Worm (Caenorhabditis elegans) whole organism, late embryonic: ENCODE measurements around the gene evl-14.

Experiments used
- Y22D7AL.16 ChIP-seq: sonication (generic microtip); optimal IDR thresholded peaks from 2 replicates; lab custom pipeline; 2016; ENCODE audit warnings: missing genetic modification characterization, missing compliant biosample characterization
- ahr-1 ChIP-seq: sonication (generic microtip); optimal IDR thresholded peaks from 2 replicates; lab custom pipeline; 2016; ENCODE audit warnings: missing genetic modification characterization, missing compliant biosample characterization
- ceh-18 ChIP-seq: sonication (generic microtip); optimal IDR thresholded peaks from 2 replicates; lab custom pipeline; 2016; ENCODE audit warnings: missing genetic modification characterization, missing compliant biosample characterization
- ceh-31 ChIP-seq: sonication (generic microtip); optimal IDR thresholded peaks from 2 replicates; lab custom pipeline; 2016; ENCODE audit warnings: missing genetic modification characterization, missing compliant biosample characterization
- ceh-9 ChIP-seq: sonication (generic microtip); optimal IDR thresholded peaks from 2 replicates; lab custom pipeline; 2016; ENCODE audit warnings: mild to moderate bottlenecking, missing genetic modification characterization, inconsistent platforms, missing compliant biosample characterization
- che-1 ChIP-seq: sonication (generic microtip); optimal IDR thresholded peaks from 2 replicates; lab custom pipeline; 2016; ENCODE audit warnings: mild to moderate bottlenecking, missing genetic modification characterization, missing compliant biosample characterization
- dve-1 ChIP-seq: sonication (generic microtip); optimal IDR thresholded peaks from 2 replicates; lab custom pipeline; 2017; ENCODE audit warnings: antibody characterized with exemption, mild to moderate bottlenecking, missing genetic modification characterization, missing compliant biosample characterization
- elt-4 ChIP-seq: sonication (generic microtip); optimal IDR thresholded peaks from 2 replicates; lab custom pipeline; 2016; ENCODE audit warnings: missing genetic modification characterization, missing compliant biosample characterization
- ets-4 ChIP-seq: sonication (generic microtip); optimal IDR thresholded peaks from 2 replicates; lab custom pipeline; 2016; ENCODE audit warnings: missing genetic modification characterization, missing compliant biosample characterization
- fax-1 ChIP-seq: sonication (generic microtip); optimal IDR thresholded peaks from 2 replicates; lab custom pipeline; 2016; ENCODE audit warnings: missing genotype, missing genetic modification characterization, missing compliant biosample characterization
- fkh-10 ChIP-seq: fragments of 150-350 bp; optimal IDR thresholded peaks from 2 replicates; lab custom pipeline; 2014; ENCODE audit warnings: missing biosample characterization, missing genetic modification reagents, missing genetic modification characterization
- hlh-13 ChIP-seq: fragments of 200-800 bp; sonication (Bioruptor generic); optimal IDR thresholded peaks from 2 replicates; lab custom pipeline; 2018; ENCODE audit warnings: mild to moderate bottlenecking, missing genetic modification characterization, missing compliant biosample characterization
- hlh-15 ChIP-seq: sonication (generic microtip); optimal IDR thresholded peaks from 2 replicates; lab custom pipeline; 2016; ENCODE audit warnings: missing genetic modification characterization, missing compliant biosample characterization
- hlh-30 ChIP-seq: sonication (generic microtip); optimal IDR thresholded peaks from 2 replicates; lab custom pipeline; 2017; ENCODE audit warnings: antibody characterized with exemption, missing genetic modification characterization, missing compliant biosample characterization; ENCODE audit not compliant: insufficient read depth
- hlh-6 ChIP-seq: sonication (generic microtip); optimal IDR thresholded peaks from 2 replicates; lab custom pipeline; 2016; ENCODE audit warnings: missing genotype, missing genetic modification characterization, missing compliant biosample characterization
- lim-6 ChIP-seq: sonication (generic microtip); optimal IDR thresholded peaks from 2 replicates; lab custom pipeline; 2016; ENCODE audit warnings: missing genetic modification characterization, missing compliant biosample characterization
- lin-11 ChIP-seq: fragments of 200-800 bp; sonication (Bioruptor generic); optimal IDR thresholded peaks from 2 replicates; lab custom pipeline; 2018; ENCODE audit warnings: mild to moderate bottlenecking, missing genetic modification characterization, missing compliant biosample characterization
- mec-3 ChIP-seq: sonication (generic microtip); optimal IDR thresholded peaks from 2 replicates; lab custom pipeline; 2016; ENCODE audit warnings: borderline replicate concordance, missing genetic modification characterization, missing compliant biosample characterization
- nfya-1 ChIP-seq: sonication (generic microtip); optimal IDR thresholded peaks from 2 replicates; lab custom pipeline; 2017; ENCODE audit warnings: missing genetic modification characterization, mild to moderate bottlenecking, missing compliant biosample characterization, antibody characterized with exemption, moderate library complexity
- odd-2 ChIP-seq: sonication (generic microtip); optimal IDR thresholded peaks from 2 replicates; lab custom pipeline; 2017; ENCODE audit warnings: antibody characterized with exemption, mild to moderate bottlenecking, missing genetic modification characterization, missing compliant biosample characterization
- pat-9 ChIP-seq: fragments of 200-800 bp; sonication (Bioruptor generic); optimal IDR thresholded peaks from 2 replicates; lab custom pipeline; 2018; ENCODE audit warnings: mild to moderate bottlenecking, missing genetic modification characterization, moderate library complexity, missing compliant biosample characterization
- pros-1 ChIP-seq: fragments of 150-350 bp; optimal IDR thresholded peaks from 2 replicates; lab custom pipeline; 2014; ENCODE audit warnings: missing biosample characterization, missing genetic modification reagents, missing genetic modification characterization
- tbx-7 ChIP-seq: sonication (generic microtip); optimal IDR thresholded peaks from 2 replicates; lab custom pipeline; 2016; ENCODE audit warnings: missing genotype, missing genetic modification characterization, missing compliant biosample characterization
- unc-42 ChIP-seq: sonication (generic microtip); optimal IDR thresholded peaks from 2 replicates; lab custom pipeline; 2016; ENCODE audit warnings: missing genotype, missing genetic modification characterization, missing compliant biosample characterization
- unc-55 ChIP-seq: sonication (generic microtip); optimal IDR thresholded peaks from 2 replicates; lab custom pipeline; 2017; ENCODE audit warnings: missing biosample characterization, missing genetic modification reagents, missing genetic modification characterization
- unc-86 ChIP-seq: sonication (generic microtip); optimal IDR thresholded peaks from 2 replicates; lab custom pipeline; 2016; ENCODE audit warnings: missing genetic modification characterization, missing compliant biosample characterization
- ztf-16 ChIP-seq: sonication (generic microtip); optimal IDR thresholded peaks from 2 replicates; lab custom pipeline; 2017; ENCODE audit warnings: missing genetic modification characterization, missing compliant biosample characterization

evl-14 gene

ce11 chrIII:4265892-4266291, 47.0 kb downstream of the evl-14 start:
- TF ChIP-seq hlh-15 (tag; lab: Kevin White, UChicago) (no peak), lin-11 (tag; lab: Kevin White, UChicago) (no peak), ahr-1 (tag; lab: Kevin White, UChicago) (no peak), hlh-30 (tag; lab: Kevin White, UChicago) (no peak), dve-1 (tag; lab: Kevin White, UChicago) (no peak), Y22D7AL.16 (tag; lab: Kevin White, UChicago) (no peak), unc-42 (no peak)
- TF ChIP-seq, all 69 proteins: peak for 0

ce11 chrIII:4263048-4263447, 49.9 kb downstream of the evl-14 start, which contains the start of gene T08A11.1:
Gene T08A11.1 (minus strand): TSS chrIII:4263148.
- TF ChIP-seq tbx-7, result no peak
- TF ChIP-seq unc-42, result no peak
- TF ChIP-seq hlh-6 (tag; lab: Kevin White, UChicago), result no peak
- TF ChIP-seq ztf-16 (tag; lab: Kevin White, UChicago), result no peak
- no peak for TF ChIP-seq ahr-1 (tag; lab: Kevin White, UChicago)
- no peak for TF ChIP-seq fax-1 (tag; lab: Kevin White, UChicago)
- no peak for TF ChIP-seq ets-4 (tag; lab: Kevin White, UChicago)
- no peak for TF ChIP-seq ceh-31
- TF ChIP-seq che-1 (tag; lab: Kevin White, UChicago), result no peak
- TF ChIP-seq odd-2, result no peak
- TF ChIP-seq pros-1, result no peak
- no peak for TF ChIP-seq unc-86
- no peak for TF ChIP-seq pat-9
- TF ChIP-seq unc-55 (GFP tag; lab: Kevin White, UChicago), result no peak
- TF ChIP-seq mec-3 (tag; lab: Kevin White, UChicago), result no peak
- TF ChIP-seq ceh-9 (tag; lab: Kevin White, UChicago), result no peak
- no peak for TF ChIP-seq nfya-1 (tag; lab: Kevin White, UChicago)
- TF ChIP-seq fkh-10 (GFP tag; lab: Kevin White, UChicago), result no peak
- no peak for TF ChIP-seq elt-4

- no peak for TF ChIP-seq hlh-13 (GFP tag; lab: Kevin White, UChicago)
- no peak for TF ChIP-seq lim-6 (tag; lab: Kevin White, UChicago)
- TF ChIP-seq ceh-18 (tag; lab: Kevin White, UChicago), result no peak
Observed at ce11 chrIII:4257896-4258295, 55.0 kb downstream of the evl-14 start.
